Fruit fly (Drosophila melanogaster): ENCODE measurements around the gene sip2.

sip2 gene

DNA sequence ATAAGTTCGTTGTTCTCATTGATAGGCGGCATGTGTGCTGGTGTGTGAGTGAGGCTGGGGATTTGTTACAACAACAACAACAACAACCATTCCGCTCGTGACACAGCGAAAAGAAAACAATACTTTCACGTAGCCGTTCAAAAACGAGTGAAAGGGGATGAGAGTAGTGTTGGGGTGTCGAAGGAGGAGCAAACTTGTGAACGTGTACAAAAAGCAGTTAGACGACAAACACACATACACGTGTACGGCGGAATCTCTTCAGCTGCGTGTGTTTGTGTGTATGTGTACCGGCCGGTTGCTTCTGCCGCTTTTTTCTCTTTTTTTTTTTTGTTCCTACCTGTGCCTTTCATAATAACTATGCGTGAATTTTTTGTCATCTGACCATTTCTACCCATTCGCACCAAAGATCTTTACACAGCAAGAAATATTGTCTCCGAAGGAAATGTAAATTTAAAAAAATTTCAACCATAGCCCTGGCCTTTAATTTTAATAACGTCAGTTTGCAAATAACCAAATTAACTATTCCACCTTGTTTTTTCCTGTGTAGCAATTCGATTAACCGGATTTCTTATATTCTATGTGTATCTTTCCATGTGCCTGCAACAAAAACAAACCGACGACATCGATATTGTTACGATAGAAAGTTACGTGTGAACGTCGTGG is 41.7 kb downstream of the sip2 start (continued):
- TF ChIP-seq CG7372 (GFP tag; IDR thresholded peaks at IDR 0.05) (peak; percentile 24; the same call in 1 of the 2 replicates), esg (GFP tag; conservative IDR thresholded peaks at IDR 0.05) (no peak), maf-S (GFP tag; optimal IDR thresholded peaks at IDR 0.05) (peak; percentile 57), Neu2 (GFP tag; optimal IDR thresholded peaks at IDR 0.05; ENCODE audit: borderline replicate concordance) (peak; percentile 80), Kr (GFP tag; optimal IDR thresholded peaks at IDR 0.05) (no peak), tx (GFP tag; optimal IDR thresholded peaks at IDR 0.05) (peak; percentile 59), disco-r (GFP tag; optimal IDR thresholded peaks at IDR 0.05) (no peak), dmrt99B (tag; optimal IDR thresholded peaks at IDR 0.05) (no peak), slbo (GFP tag; IDR thresholded peaks at IDR 0.05) (no peak), D19B (GFP tag; optimal IDR thresholded peaks at IDR 0.05) (peak; percentile 16), CG3281 (GFP tag; optimal IDR thresholded peaks at IDR 0.05) (peak; percentile 56), gsb-n (tag; optimal IDR thresholded peaks at IDR 0.05) (peak; percentile 63), unpg (GFP tag; optimal IDR thresholded peaks at IDR 0.05) (no peak), Nf-YB (GFP tag; optimal IDR thresholded peaks at IDR 0.05) (no peak), CG1603 (tag; optimal IDR thresholded peaks at IDR 0.05) (peak; percentile 81), Dip3 (GFP tag; optimal IDR thresholded peaks at IDR 0.05) (peak; percentile 65), lmd (GFP tag; IDR thresholded peaks at IDR 0.05) (no peak), repo (GFP tag; optimal IDR thresholded peaks at IDR 0.05) (peak; percentile 43), Eip74EF (GFP tag; optimal IDR thresholded peaks at IDR 0.05) (no peak), caup (GFP tag; optimal IDR thresholded peaks at IDR 0.05; ENCODE audit: severe bottlenecking) (peak; percentile 60), Hsf (GFP tag; optimal IDR thresholded peaks at IDR 0.05) (peak; percentile 73), CG15479 (GFP tag; optimal IDR thresholded peaks at IDR 0.05) (no peak), tna (GFP tag; IDR thresholded peaks at IDR 0.05; ENCODE audit: partially characterized antibody) (no peak), CG6654 (GFP tag; optimal IDR thresholded peaks at IDR 0.05) (peak; percentile 30), MESR4 (GFP tag; optimal IDR thresholded peaks at IDR 0.05) (no peak), Ada2b (GFP tag; IDR thresholded peaks at IDR 0.05) (no peak), D (optimal IDR thresholded peaks at IDR 0.05) (no peak), D (GFP tag; optimal IDR thresholded peaks at IDR 0.05) (peak; percentile 60), CG12659 (GFP tag; optimal IDR thresholded peaks at IDR 0.05) (peak; percentile 52), CG7987 (GFP tag; optimal IDR thresholded peaks at IDR 0.05) (no peak), dysf (GFP tag; IDR thresholded peaks at IDR 0.05) (no peak; the same call in 2 of the 3 replicates), C15 (GFP tag; IDR thresholded peaks at IDR 0.05) (0 out of 3 replicates have a peak, but pooled peaks have one; percentile 55), ara (GFP tag; IDR thresholded peaks at IDR 0.05) (no peak; the same call in 1 of the 2 replicates), ap (GFP tag; IDR thresholded peaks at IDR 0.05) (peak; percentile 72), trh (GFP tag; optimal IDR thresholded peaks at IDR 0.05) (peak; percentile 27), dati (GFP tag; IDR thresholded peaks at IDR 0.05) (no peak), CG17186 (GFP tag; optimal IDR thresholded peaks at IDR 0.05) (no peak), lilli (GFP tag; optimal IDR thresholded peaks at IDR 0.05) (peak; percentile 71), nmo (GFP tag; optimal IDR thresholded peaks at IDR 0.05) (peak; percentile 62), Stat92E (GFP tag; optimal IDR thresholded peaks at IDR 0.05) (no peak), cg (GFP tag; optimal IDR thresholded peaks at IDR 0.05) (peak; percentile 90), bowl (GFP tag; IDR thresholded peaks at IDR 0.05) (peak; percentile 43; the same call in 1 of the 2 replicates), CG17912 (GFP tag; optimal IDR thresholded peaks at IDR 0.05) (no peak), CG4854 (GFP tag; optimal IDR thresholded peaks at IDR 0.05) (peak; percentile 37), mirr (GFP tag; optimal IDR thresholded peaks at IDR 0.05) (no peak), Gug (GFP tag; IDR thresholded peaks at IDR 0.05) (peak; percentile 58; the same call in 2 of the 4 replicates), tgo (GFP tag; IDR thresholded peaks at IDR 0.05) (no peak; the same call in 1 of the 3 replicates), CG11093 (GFP tag; IDR thresholded peaks at IDR 0.05) (no peak), CG10321 (GFP tag; IDR thresholded peaks at IDR 0.05) (no peak)

Data from whole organism, embryonic.